Fruit fly (Drosophila melanogaster) whole organism, embryonic: Measurements from ENCODE around the gene BTBD9.

ENCODE experiments used
- Aef1 ChIP-seq: fragments of 200-800 bp; sonication (Bioruptor generic); IDR thresholded peaks from 3 replicates; pipeline ENCODE4 v1.3.6; 2022; ENCODE audit warnings: missing biosample characterization, missing genetic modification characterization
- Antp ChIP-seq: fragments of 200-800 bp; sonication (Bioruptor generic); optimal IDR thresholded peaks from 3 replicates; lab custom pipeline; 2016; ENCODE audit warnings: missing biosample characterization, missing genetic modification characterization
- Awh ChIP-seq: fragments of 200-800 bp; sonication (Bioruptor generic); IDR thresholded peaks from 2 replicates; pipeline ENCODE4, ENCODE4 v1.3.6; 2022; ENCODE audit warnings: missing biosample characterization, missing genetic modification characterization
- B-H2 ChIP-seq: fragments of 200-800 bp; sonication (Bioruptor generic); optimal IDR thresholded peaks from 2 replicates; lab custom pipeline; 2018; ENCODE audit warnings: missing biosample characterization, mild to moderate bottlenecking, missing genetic modification characterization
- CG10274 ChIP-seq: fragments of 200-800 bp; sonication (Bioruptor generic); optimal IDR thresholded peaks from 3 replicates; lab custom pipeline; 2017; ENCODE audit warnings: missing biosample characterization, mild to moderate bottlenecking, missing genetic modification characterization
- CG11695 ChIP-seq: fragments of 200-800 bp; sonication (Bioruptor generic); IDR thresholded peaks from 3 replicates; pipeline ENCODE4 v1.3.6; 2022; ENCODE audit warnings: missing biosample characterization, missing genetic modification characterization
- CG11723 ChIP-seq: fragments of 200-800 bp; sonication (Bioruptor generic); optimal IDR thresholded peaks from 2 replicates; lab custom pipeline; 2017; ENCODE audit warnings: missing biosample characterization, mild to moderate bottlenecking, missing genetic modification characterization
- CG12744 ChIP-seq: fragments of 200-800 bp; sonication (Bioruptor generic); optimal IDR thresholded peaks from 2 replicates; lab custom pipeline; 2016; ENCODE audit warnings: missing biosample characterization, missing genetic modification characterization
- CG13287 ChIP-seq: fragments of 200-800 bp; sonication (Bioruptor generic); IDR thresholded peaks from 2 replicates; pipeline ENCODE4 v1.3.6; 2022; ENCODE audit warnings: missing biosample characterization, missing genetic modification characterization; ENCODE audit not compliant: partially characterized antibody
- CG14050 ChIP-seq: fragments of 200-800 bp; sonication (Bioruptor generic); IDR thresholded peaks from 3 replicates; pipeline ENCODE4 v1.3.6; 2022; ENCODE audit warnings: missing biosample characterization, missing genetic modification characterization
- CG1529 ChIP-seq: fragments of 200-800 bp; sonication (Bioruptor generic); optimal IDR thresholded peaks from 3 replicates; lab custom pipeline; 2018; ENCODE audit warnings: missing biosample characterization, missing genetic modification characterization
- CG16813 ChIP-seq: fragments of 200-800 bp; sonication (Bioruptor generic); IDR thresholded peaks from 3 replicates; pipeline ENCODE4 v1.3.6; 2022; ENCODE audit warnings: missing biosample characterization, missing genetic modification characterization; ENCODE audit not compliant: partially characterized antibody
- CG18262 ChIP-seq: fragments of 200-800 bp; optimal IDR thresholded peaks from 3 replicates; lab custom pipeline; 2019; ENCODE audit warnings: missing biosample characterization, mild to moderate bottlenecking, missing genetic modification characterization, moderate library complexity
- CG18476 ChIP-seq: fragments of 200-800 bp; sonication (Bioruptor generic); optimal IDR thresholded peaks from 2 replicates; lab custom pipeline; 2016; ENCODE audit warnings: missing biosample characterization, mild to moderate bottlenecking, missing genetic modification characterization
- CG2678 ChIP-seq: fragments of 200-800 bp; sonication (Bioruptor generic); optimal IDR thresholded peaks from 3 replicates; lab custom pipeline; 2019; ENCODE audit warnings: missing biosample characterization, mild to moderate bottlenecking, missing genetic modification characterization, moderate library complexity
- CG2889 ChIP-seq: fragments of 200-800 bp; sonication (Bioruptor generic); IDR thresholded peaks from 3 replicates; pipeline ENCODE4 v1.3.6; 2022; ENCODE audit warnings: missing biosample characterization, missing genetic modification characterization
- CG31365 ChIP-seq: fragments of 200-800 bp; sonication (Bioruptor generic); optimal IDR thresholded peaks from 2 replicates; lab custom pipeline; 2018; ENCODE audit warnings: missing biosample characterization, mild to moderate bottlenecking, missing genetic modification characterization
- CG33557 ChIP-seq: fragments of 200-800 bp; sonication (Bioruptor generic); optimal IDR thresholded peaks from 2 replicates; lab custom pipeline; 2019; ENCODE audit warnings: missing biosample characterization, mild to moderate bottlenecking, missing genetic modification characterization, moderate library complexity
- CG42726 ChIP-seq: fragments of 200-800 bp; sonication (Bioruptor generic); IDR thresholded peaks from 2 replicates; pipeline ENCODE4 v1.3.6; 2022; ENCODE audit warnings: missing biosample characterization, missing genetic modification characterization; ENCODE audit not compliant: partially characterized antibody
- CG7271 ChIP-seq: fragments of 200-800 bp; sonication (Bioruptor generic); optimal IDR thresholded peaks from 2 replicates; lab custom pipeline; 2018; ENCODE audit warnings: missing biosample characterization, mild to moderate bottlenecking, missing genetic modification characterization, moderate library complexity
- CG7839 ChIP-seq: fragments of 200-800 bp; sonication (Bioruptor generic); optimal IDR thresholded peaks from 3 replicates; lab custom pipeline; 2018; ENCODE audit warnings: missing biosample characterization, mild to moderate bottlenecking, missing genetic modification characterization, moderate library complexity
- CHES-1-like ChIP-seq: fragments of 200-800 bp; sonication (Bioruptor generic); optimal IDR thresholded peaks from 2 replicates; lab custom pipeline; 2016; ENCODE audit warnings: missing biosample characterization, missing genetic modification characterization
- Chrac-16 ChIP-seq: fragments of 200-800 bp; sonication (Bioruptor generic); optimal IDR thresholded peaks from 3 replicates; lab custom pipeline; 2016; ENCODE audit warnings: missing biosample characterization, missing genetic modification characterization
- D ChIP-seq, 2 experiments: fragments of 200-800 bp in 1 of 2; fragments of >200 bp in 1 of 2; sonication (Bioruptor generic) in 1 of 2; optimal IDR thresholded peaks; 2 replicates in 1 of 2; 3 replicates in 1 of 2; lab custom pipeline; 2017; ENCODE audit warnings: mild to moderate bottlenecking in 1 of 2, missing biosample characterization in 1 of 2, missing genetic modification characterization in 1 of 2, missing genetic modification reagents in 1 of 2
- Doc3 ChIP-seq: fragments of 200-800 bp; sonication (Bioruptor generic); IDR thresholded peaks from 3 replicates; pipeline ENCODE4 v1.3.6; 2022; ENCODE audit warnings: missing biosample characterization, missing genetic modification characterization; ENCODE audit not compliant: partially characterized antibody
- Dref ChIP-seq: fragments of 200-800 bp; sonication (Bioruptor generic); IDR thresholded peaks from 2 replicates; pipeline ENCODE4 v1.3.6; 2022; ENCODE audit warnings: missing biosample characterization, missing genetic modification characterization
- Fer2 ChIP-seq: fragments of 200-800 bp; sonication (Bioruptor generic); optimal IDR thresholded peaks from 2 replicates; lab custom pipeline; 2018; ENCODE audit warnings: missing biosample characterization, mild to moderate bottlenecking, missing genetic modification characterization, moderate library complexity
- H15 ChIP-seq: fragments of 200-800 bp; sonication (Bioruptor generic); IDR thresholded peaks from 3 replicates; pipeline ENCODE4 v1.3.6; 2022; ENCODE audit warnings: missing biosample characterization, missing genetic modification characterization
- HHEX ChIP-seq: fragments of 200-800 bp; sonication (Bioruptor generic); optimal IDR thresholded peaks from 3 replicates; lab custom pipeline; 2017; ENCODE audit warnings: missing biosample characterization, mild to moderate bottlenecking, missing genetic modification characterization, missing genetic modification reagents
- Hmx ChIP-seq: fragments of 200-800 bp; sonication (Bioruptor generic); optimal IDR thresholded peaks from 2 replicates; lab custom pipeline; 2016; ENCODE audit warnings: missing biosample characterization, missing genetic modification characterization
- Jarid2 ChIP-seq: fragments of 200-800 bp; sonication (Bioruptor generic); optimal IDR thresholded peaks from 3 replicates; lab custom pipeline; 2017; ENCODE audit warnings: mild to moderate bottlenecking, missing biosample characterization, missing genetic modification reagents, missing genetic modification characterization
- Mes4 ChIP-seq: fragments of 200-800 bp; sonication (Bioruptor generic); optimal IDR thresholded peaks from 2 replicates; lab custom pipeline; 2016; ENCODE audit warnings: missing biosample characterization, missing genetic modification characterization
- NC2α ChIP-seq: fragments of 200-800 bp; sonication (Bioruptor generic); optimal IDR thresholded peaks from 2 replicates; lab custom pipeline; 2016; ENCODE audit warnings: missing biosample characterization, missing genetic modification characterization
- Side ChIP-seq: fragments of 200-800 bp; sonication (Bioruptor generic); optimal IDR thresholded peaks from 2 replicates; lab custom pipeline; 2016; ENCODE audit warnings: missing biosample characterization, missing genetic modification characterization
- cas ChIP-seq: fragments of 200-800 bp; sonication (Bioruptor generic); IDR thresholded peaks from 2 replicates; pipeline ENCODE4 v1.3.6; 2022; ENCODE audit warnings: missing biosample characterization, missing genetic modification characterization
- chn ChIP-seq: fragments of 200-800 bp; sonication (Bioruptor generic); optimal IDR thresholded peaks from 2 replicates; lab custom pipeline; 2016; ENCODE audit warnings: missing biosample characterization, missing genetic modification characterization
- fd64A ChIP-seq: fragments of 200-800 bp; sonication (Bioruptor generic); optimal IDR thresholded peaks from 3 replicates; lab custom pipeline; 2018; ENCODE audit warnings: missing biosample characterization, mild to moderate bottlenecking, missing genetic modification characterization
- gcm2 ChIP-seq: fragments of 200-800 bp; sonication (Bioruptor generic); optimal IDR thresholded peaks from 2 replicates; lab custom pipeline; 2016; ENCODE audit warnings: missing biosample characterization, missing genetic modification characterization
- gem ChIP-seq: fragments of 200-800 bp; sonication (Bioruptor generic); optimal IDR thresholded peaks from 2 replicates; lab custom pipeline; 2019; ENCODE audit warnings: missing biosample characterization, mild to moderate bottlenecking, missing genetic modification characterization, moderate library complexity
- gro ChIP-seq: fragments of 200-800 bp; sonication (Bioruptor generic); optimal IDR thresholded peaks from 2 replicates; lab custom pipeline; 2016; ENCODE audit warnings: missing biosample characterization, missing genetic modification characterization
- ham ChIP-seq: fragments of 200-800 bp; sonication (Bioruptor generic); IDR thresholded peaks from 2 replicates; pipeline ENCODE4 v1.3.6; 2022; ENCODE audit warnings: missing biosample characterization, missing genetic modification characterization
- hb ChIP-seq: fragments of 200-800 bp; sonication (Bioruptor generic); IDR thresholded peaks from 3 replicates; pipeline ENCODE4 v1.3.6; 2022; ENCODE audit warnings: missing biosample characterization, missing genetic modification characterization; ENCODE audit not compliant: partially characterized antibody
- hth ChIP-seq: fragments of >200 bp; optimal IDR thresholded peaks from 2 replicates; lab custom pipeline; 2017; ENCODE audit warnings: inconsistent platforms
- klu ChIP-seq: fragments of 200-800 bp; sonication (Bioruptor generic); IDR thresholded peaks from 2 replicates; pipeline ENCODE4 v1.3.6; 2022; ENCODE audit warnings: missing biosample characterization, missing genetic modification characterization
- p53 ChIP-seq: fragments of 200-800 bp; sonication (Bioruptor generic); optimal IDR thresholded peaks from 2 replicates; lab custom pipeline; 2016; ENCODE audit warnings: missing biosample characterization, missing genetic modification characterization
- peb ChIP-seq: fragments of 200-800 bp; sonication (Bioruptor generic); IDR thresholded peaks from 2 replicates; pipeline ENCODE4 v1.3.6; 2022; ENCODE audit warnings: missing biosample characterization, missing genetic modification characterization
- pita ChIP-seq: fragments of 200-800 bp; sonication (Bioruptor generic); optimal IDR thresholded peaks from 2 replicates; lab custom pipeline; 2017; ENCODE audit warnings: missing biosample characterization, mild to moderate bottlenecking, missing genetic modification characterization
- slou ChIP-seq: fragments of 200-800 bp; sonication (Bioruptor generic); optimal IDR thresholded peaks from 3 replicates; lab custom pipeline; 2016; ENCODE audit warnings: missing biosample characterization, missing genetic modification characterization
- ttk ChIP-seq: fragments of 200-800 bp; sonication (Bioruptor generic); IDR thresholded peaks from 2 replicates; pipeline ENCODE4 v2.1.2; 2022; ENCODE audit warnings: missing biosample characterization, missing genetic modification characterization

The BTBD9 gene

DNA sequence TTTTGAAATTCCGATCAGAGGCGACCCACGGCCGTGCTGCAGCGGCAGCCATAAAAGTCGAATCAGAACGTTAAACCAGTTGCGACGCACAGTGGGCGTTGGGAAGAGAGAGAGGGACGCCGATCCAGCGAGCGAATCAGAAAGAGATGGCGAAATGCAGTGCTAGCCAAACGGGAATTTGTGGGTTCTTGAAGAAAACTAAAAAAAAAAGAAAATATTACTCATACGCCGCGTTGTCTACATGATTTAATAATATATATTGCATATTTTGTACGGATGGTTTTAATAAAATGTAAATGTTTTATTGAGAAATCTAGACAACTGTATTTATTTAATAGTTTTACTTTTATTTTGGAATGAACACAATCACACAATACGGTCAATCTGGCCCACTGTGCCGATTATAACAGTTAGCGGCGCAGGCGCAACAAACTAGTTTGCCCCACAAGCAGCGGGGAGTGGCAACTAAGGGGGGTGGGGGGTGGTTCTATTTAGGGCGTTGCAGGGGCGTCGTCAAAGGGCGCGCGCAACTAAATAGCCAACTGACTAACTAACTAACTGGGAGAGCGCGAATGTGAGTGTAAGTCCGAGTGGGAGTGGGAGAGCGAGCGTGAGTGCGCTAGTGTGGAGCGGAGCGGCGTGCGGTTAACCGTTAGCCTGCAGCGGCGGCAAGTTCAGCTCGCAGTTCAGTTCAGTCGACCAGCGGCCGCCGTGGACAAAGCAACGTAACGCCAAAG is 3.7 kb downstream of the BTBD9 start, which contains the start of gene CG15211 (continued):
- TF ChIP-seq Aef1 (GFP tag; lab: Robert Waterston, UW) (peak; percentile 21; the same call in 2 of the 3 replicates), Dref (no peak), Awh (GFP tag; lab: Robert Waterston, UW) (peak; percentile 55; the same call in 1 of the 2 replicates), pita (GFP tag; lab: Kevin White, UChicago) (no peak), B-H2 (GFP tag; lab: Kevin White, UChicago) (no peak), Side (GFP tag; lab: Kevin White, UChicago) (no peak), CG33557 (GFP tag; lab: Kevin White, UChicago) (peak; percentile 49), CG31365 (tag; lab: Kevin White, UChicago) (no peak), NC2α (no peak), CG7839 (tag; lab: Kevin White, UChicago) (peak; percentile 80), gem (peak; percentile 88), CG13287 (GFP tag; lab: Robert Waterston, UW) (peak; percentile 24; the same call in 1 of the 2 replicates), gro (no peak), CG1529 (GFP tag; lab: Kevin White, UChicago) (peak; percentile 74), CHES-1-like (GFP tag; lab: Kevin White, UChicago) (no peak), D (optimal IDR thresholded peaks at IDR 0.05; lab: Kevin White, UChicago) (no peak), D (GFP tag; optimal IDR thresholded peaks at IDR 0.05; lab: Kevin White, UChicago) (peak; percentile 63), CG42726 (GFP tag; lab: Robert Waterston, UW) (no peak), CG11723 (peak; percentile 57), CG7271 (tag; lab: Kevin White, UChicago) (no peak), CG2678 (tag; lab: Kevin White, UChicago) (peak; percentile 85), ttk (GFP tag; lab: Robert Waterston, UW) (peak; percentile 64), Antp (GFP tag; lab: Kevin White, UChicago) (peak; percentile 14), Jarid2 (GFP tag; lab: Kevin White, UChicago) (peak; percentile 43), klu (no peak), p53 (no peak), fd64A (GFP tag; lab: Kevin White, UChicago) (no peak), Chrac-16 (GFP tag; lab: Kevin White, UChicago) (peak; percentile 65), ham (no peak), peb (GFP tag; lab: Robert Waterston, UW) (peak; percentile 49), CG12744 (GFP tag; lab: Kevin White, UChicago) (no peak), cas (GFP tag; lab: Robert Waterston, UW) (no peak), hth (lab: Kevin White, UChicago) (no peak), CG2889 (GFP tag; lab: Robert Waterston, UW) (no peak), chn (GFP tag; lab: Kevin White, UChicago) (peak; percentile 30), H15 (peak; percentile 22; the same call in 1 of the 3 replicates), HHEX (GFP tag; lab: Kevin White, UChicago) (peak; percentile 51), CG11695 (GFP tag; lab: Robert Waterston, UW) (peak; percentile 70; the same call in 2 of the 3 replicates), gcm2 (no peak), CG10274 (GFP tag; lab: Kevin White, UChicago) (peak; percentile 42), CG18476 (GFP tag; lab: Kevin White, UChicago) (peak; percentile 38), CG14050 (peak; percentile 55; the same call in 2 of the 3 replicates), CG16813 (GFP tag; lab: Robert Waterston, UW) (no peak), Doc3 (GFP tag; lab: Robert Waterston, UW) (no peak), Hmx (GFP tag; lab: Kevin White, UChicago) (no peak), Fer2 (tag; lab: Kevin White, UChicago) (peak; percentile 22), CG18262 (tag; lab: Kevin White, UChicago) (peak; percentile 85), Mes4 (GFP tag; lab: Kevin White, UChicago) (no peak), hb (no peak), slou (no peak)
